Fruit fly (Drosophila melanogaster) whole organism, embryonic: ENCODE results near the gene CG4009.
A peak's percentile ranks its signal among the peaks of the same experiment; 100 is the strongest.

Source experiments
- Atf-2 ChIP-seq: fragments of 200-800 bp; sonication (Bioruptor generic); optimal IDR thresholded peaks from 2 replicates; lab custom pipeline; 2016; ENCODE audit warnings: missing biosample characterization, missing genetic modification characterization
- CG10565 ChIP-seq: fragments of 200-800 bp; sonication (Bioruptor generic); optimal IDR thresholded peaks from 3 replicates; lab custom pipeline; 2016; ENCODE audit warnings: missing biosample characterization, mild to moderate bottlenecking, missing genetic modification characterization
- CG12236 ChIP-seq: fragments of 200-800 bp; sonication (Bioruptor generic); optimal IDR thresholded peaks from 2 replicates; lab custom pipeline; 2016; ENCODE audit warnings: missing biosample characterization, missing genetic modification characterization
- CG14965 ChIP-seq: fragments of 200-800 bp; sonication (Bioruptor generic); optimal IDR thresholded peaks from 2 replicates; lab custom pipeline; 2016; ENCODE audit warnings: missing biosample characterization, missing genetic modification characterization, borderline replicate concordance
- CG17328 ChIP-seq: fragments of 200-800 bp; sonication (Bioruptor generic); IDR thresholded peaks from 2 replicates; pipeline ENCODE4 v1.3.6; 2022; ENCODE audit warnings: missing biosample characterization, missing genetic modification characterization
- CG17385 ChIP-seq: fragments of 200-800 bp; sonication (Bioruptor generic); optimal IDR thresholded peaks from 3 replicates; lab custom pipeline; 2018; ENCODE audit warnings: missing biosample characterization, mild to moderate bottlenecking, missing genetic modification characterization
- CG1832 ChIP-seq: fragments of 200-800 bp; sonication (Bioruptor generic); optimal IDR thresholded peaks from 2 replicates; lab custom pipeline; 2017; ENCODE audit warnings: missing biosample characterization, mild to moderate bottlenecking, missing genetic modification characterization, inconsistent platforms
- CG2199 ChIP-seq: fragments of 200-800 bp; sonication (Bioruptor generic); IDR thresholded peaks from 3 replicates; pipeline ENCODE4 v1.3.6; 2022; ENCODE audit warnings: missing biosample characterization, missing genetic modification characterization
- CG2712 ChIP-seq: fragments of 200-800 bp; optimal IDR thresholded peaks from 3 replicates; lab custom pipeline; 2019; ENCODE audit warnings: missing biosample characterization, mild to moderate bottlenecking, missing genetic modification characterization, moderate library complexity
- CG30403 ChIP-seq: fragments of 200-800 bp; sonication (Bioruptor generic); optimal IDR thresholded peaks from 3 replicates; lab custom pipeline; 2016; ENCODE audit warnings: missing biosample characterization, missing genetic modification characterization
- CG30431 ChIP-seq: fragments of 200-800 bp; sonication (Bioruptor generic); optimal IDR thresholded peaks from 2 replicates; lab custom pipeline; 2017; ENCODE audit warnings: missing biosample characterization, missing genetic modification characterization
- CG31224 ChIP-seq: fragments of 200-800 bp; sonication (Bioruptor generic); IDR thresholded peaks from 2 replicates; pipeline ENCODE4 v1.3.6; 2022; ENCODE audit warnings: missing biosample characterization, missing genetic modification characterization
- CG43689 ChIP-seq: fragments of 200-800 bp; sonication (Bioruptor generic); IDR thresholded peaks from 2 replicates; pipeline ENCODE4 v1.3.6; 2022; ENCODE audit warnings: missing biosample characterization, missing genetic modification characterization
- CG6272 ChIP-seq: fragments of 200-800 bp; sonication (Bioruptor generic); IDR thresholded peaks from 2 replicates; pipeline ENCODE4 v1.3.6; 2022; ENCODE audit warnings: missing biosample characterization, missing genetic modification characterization
- CG7271 ChIP-seq: fragments of 200-800 bp; sonication (Bioruptor generic); optimal IDR thresholded peaks from 2 replicates; lab custom pipeline; 2018; ENCODE audit warnings: missing biosample characterization, mild to moderate bottlenecking, missing genetic modification characterization, moderate library complexity
- CG7839 ChIP-seq: fragments of 200-800 bp; sonication (Bioruptor generic); optimal IDR thresholded peaks from 3 replicates; lab custom pipeline; 2018; ENCODE audit warnings: missing biosample characterization, mild to moderate bottlenecking, missing genetic modification characterization, moderate library complexity
- CG8089 ChIP-seq: fragments of 200-800 bp; sonication (Bioruptor generic); optimal IDR thresholded peaks from 3 replicates; lab custom pipeline; 2016; ENCODE audit warnings: missing biosample characterization, missing genetic modification characterization
- CG8281 ChIP-seq: fragments of 200-800 bp; sonication (Bioruptor generic); optimal IDR thresholded peaks from 2 replicates; lab custom pipeline; 2018; ENCODE audit warnings: missing biosample characterization, mild to moderate bottlenecking, missing genetic modification characterization, moderate library complexity
- CG8388 ChIP-seq: fragments of 200-800 bp; sonication (Bioruptor generic); optimal IDR thresholded peaks from 2 replicates; lab custom pipeline; 2019; ENCODE audit warnings: missing biosample characterization, mild to moderate bottlenecking, missing genetic modification characterization, moderate library complexity
- CG9437 ChIP-seq: fragments of 200-800 bp; sonication (Bioruptor generic); optimal IDR thresholded peaks from 2 replicates; lab custom pipeline; 2018; ENCODE audit warnings: missing biosample characterization, mild to moderate bottlenecking, missing genetic modification characterization
- Dek ChIP-seq: fragments of 200-800 bp; sonication (Bioruptor generic); optimal IDR thresholded peaks from 3 replicates; lab custom pipeline; 2019; ENCODE audit warnings: missing biosample characterization, mild to moderate bottlenecking, missing genetic modification characterization, moderate library complexity
- Dip3 ChIP-seq: fragments of 200-800 bp; sonication (Bioruptor generic); optimal IDR thresholded peaks from 3 replicates; lab custom pipeline; 2016; ENCODE audit warnings: missing biosample characterization, missing genetic modification characterization
- Dp ChIP-seq: fragments of 200-800 bp; sonication (Bioruptor generic); optimal IDR thresholded peaks from 2 replicates; lab custom pipeline; 2018; ENCODE audit warnings: missing biosample characterization, mild to moderate bottlenecking, missing genetic modification characterization, moderate library complexity
- ERR ChIP-seq: fragments of 200-800 bp; sonication (Bioruptor generic); optimal IDR thresholded peaks from 2 replicates; lab custom pipeline; 2016; ENCODE audit warnings: missing biosample characterization, missing genetic modification characterization
- MTF-1 ChIP-seq: fragments of 200-800 bp; sonication (Bioruptor generic); optimal IDR thresholded peaks from 2 replicates; lab custom pipeline; 2018; ENCODE audit warnings: missing biosample characterization, mild to moderate bottlenecking, missing genetic modification characterization, borderline replicate concordance
- Mes4 ChIP-seq: fragments of 200-800 bp; sonication (Bioruptor generic); optimal IDR thresholded peaks from 2 replicates; lab custom pipeline; 2016; ENCODE audit warnings: missing biosample characterization, missing genetic modification characterization
- Oaz ChIP-seq: fragments of 200-800 bp; sonication (Bioruptor generic); IDR thresholded peaks from 2 replicates; pipeline ENCODE4 v1.3.6; 2022; ENCODE audit warnings: missing biosample characterization, missing genetic modification characterization
- Oli ChIP-seq: fragments of 200-800 bp; sonication (Bioruptor generic); optimal IDR thresholded peaks from 2 replicates; lab custom pipeline; 2018; ENCODE audit warnings: missing biosample characterization, mild to moderate bottlenecking, missing genetic modification characterization, moderate library complexity
- PHDP ChIP-seq: fragments of 200-800 bp; sonication (Bioruptor generic); optimal IDR thresholded peaks from 3 replicates; lab custom pipeline; 2018; ENCODE audit warnings: missing biosample characterization, mild to moderate bottlenecking, missing genetic modification characterization, moderate library complexity
- Vsx1 ChIP-seq: fragments of 200-800 bp; sonication (Bioruptor generic); optimal IDR thresholded peaks from 2 replicates; lab custom pipeline; 2017; ENCODE audit warnings: missing biosample characterization, mild to moderate bottlenecking, missing genetic modification characterization, missing genetic modification reagents
- bigmax ChIP-seq: fragments of 200-800 bp; sonication (Bioruptor generic); optimal IDR thresholded peaks from 2 replicates; lab custom pipeline; 2018; ENCODE audit warnings: missing biosample characterization, mild to moderate bottlenecking, missing genetic modification characterization
- bsh ChIP-seq, 2 experiments: fragments of 200-800 bp; sonication (Bioruptor generic); optimal IDR thresholded peaks; 2 replicates each; lab custom pipeline; 2017 to 2018; ENCODE audit warnings: mild to moderate bottlenecking in 2 of 2, missing biosample characterization in 2 of 2, missing genetic modification characterization in 2 of 2, moderate library complexity in 1 of 2
- danr ChIP-seq: fragments of 200-800 bp; sonication (Bioruptor generic); IDR thresholded peaks from 2 replicates; pipeline ENCODE4 v1.3.6; 2022; ENCODE audit warnings: missing biosample characterization, missing genetic modification characterization
- dmrt99B ChIP-seq: fragments of 200-800 bp; sonication (Bioruptor generic); optimal IDR thresholded peaks from 2 replicates; lab custom pipeline; 2018; ENCODE audit warnings: missing biosample characterization, mild to moderate bottlenecking, missing genetic modification characterization, moderate library complexity
- esg ChIP-seq: fragments of 200-800 bp; sonication (Bioruptor generic); conservative IDR thresholded peaks from 2 replicates; pipeline ENCODE4 v1.3.6; 2022; ENCODE audit warnings: missing biosample characterization, missing genetic modification characterization
- fd3F ChIP-seq: fragments of 200-800 bp; sonication (Bioruptor generic); optimal IDR thresholded peaks from 2 replicates; lab custom pipeline; 2018; ENCODE audit warnings: missing biosample characterization, mild to moderate bottlenecking, missing genetic modification characterization, moderate library complexity
- gcm ChIP-seq: fragments of 200-800 bp; sonication (Bioruptor generic); optimal IDR thresholded peaks from 2 replicates; lab custom pipeline; 2019; ENCODE audit warnings: missing biosample characterization, mild to moderate bottlenecking, missing genetic modification characterization, moderate library complexity
- gem ChIP-seq: fragments of 200-800 bp; sonication (Bioruptor generic); optimal IDR thresholded peaks from 2 replicates; lab custom pipeline; 2019; ENCODE audit warnings: missing biosample characterization, mild to moderate bottlenecking, missing genetic modification characterization, moderate library complexity
- gsb-n ChIP-seq: fragments of 200-800 bp; sonication (Bioruptor generic); optimal IDR thresholded peaks from 3 replicates; lab custom pipeline; 2018; ENCODE audit warnings: missing biosample characterization, mild to moderate bottlenecking, missing genetic modification characterization
- inv ChIP-seq: fragments of 200-800 bp; sonication (Bioruptor generic); IDR thresholded peaks from 2 replicates; pipeline ENCODE4 v1.3.6; 2022; ENCODE audit warnings: missing biosample characterization, missing genetic modification characterization; ENCODE audit not compliant: partially characterized antibody
- nau ChIP-seq: fragments of 200-800 bp; sonication (Bioruptor generic); optimal IDR thresholded peaks from 3 replicates; lab custom pipeline; 2017; ENCODE audit warnings: missing biosample characterization, mild to moderate bottlenecking, missing genetic modification characterization, missing genetic modification reagents
- nerfin-2 ChIP-seq: fragments of 200-800 bp; sonication (Bioruptor generic); IDR thresholded peaks from 2 replicates; pipeline ENCODE4 v1.3.6; 2022; ENCODE audit warnings: missing biosample characterization, missing genetic modification characterization; ENCODE audit not compliant: partially characterized antibody
- pan ChIP-seq, 4 experiments: fragments of >200 bp in 3 of 4; fragments of 200-800 bp in 1 of 4; sonication (Bioruptor generic) in 1 of 4; optimal IDR thresholded peaks in 3 of 4; IDR thresholded peaks in 1 of 4; 2 replicates each; pipeline versions ENCODE4 v1.3.6 to Lab custom; 2017 to 2022; ENCODE audit warnings: missing biosample characterization in 2 of 4, missing genetic modification characterization in 2 of 4, mixed read lengths in 1 of 4
- phol ChIP-seq: fragments of 200-800 bp; sonication (Bioruptor generic); optimal IDR thresholded peaks from 3 replicates; lab custom pipeline; 2018; ENCODE audit warnings: missing biosample characterization, mild to moderate bottlenecking, missing genetic modification characterization, moderate library complexity
- trh ChIP-seq: fragments of 200-800 bp; sonication (Bioruptor generic); optimal IDR thresholded peaks from 2 replicates; lab custom pipeline; 2016; ENCODE audit warnings: missing biosample characterization, missing genetic modification characterization
- vfl ChIP-seq: fragments of 200-800 bp; sonication (Bioruptor generic); optimal IDR thresholded peaks from 2 replicates; lab custom pipeline; 2016; ENCODE audit warnings: missing biosample characterization, missing genetic modification characterization
- zfh2 ChIP-seq: fragments of 200-800 bp; sonication (Bioruptor generic); optimal IDR thresholded peaks from 2 replicates; lab custom pipeline; 2016; ENCODE audit warnings: missing biosample characterization, missing genetic modification characterization

The CG4009 gene

dm6 chr3R:17065018-17065784 is 29.4 kb upstream of the CG4009 start (continued):
- TF ChIP-seq nerfin-2 (no peak), MTF-1 (peak; percentile 62), zfh2 (GFP tag; lab: Kevin White, UChicago) (peak; percentile 92), CG30403 (GFP tag; lab: Kevin White, UChicago) (peak; percentile 96), ERR (GFP tag; lab: Kevin White, UChicago) (peak; percentile 84), vfl (peak; percentile 87), esg (GFP tag; lab: Robert Waterston, UW) (peak; percentile 89), CG12236 (GFP tag; lab: Kevin White, UChicago) (peak; percentile 84), Dip3 (GFP tag; lab: Kevin White, UChicago) (peak; percentile 93), CG43689 (GFP tag; lab: Robert Waterston, UW) (peak; percentile 44; the same call in 1 of the 2 replicates), Atf-2 (GFP tag; lab: Kevin White, UChicago) (peak; percentile 86), CG14965 (GFP tag; lab: Kevin White, UChicago) (peak; percentile 19), phol (tag; lab: Kevin White, UChicago) (peak; percentile 95), fd3F (GFP tag; lab: Kevin White, UChicago) (peak; percentile 86), Mes4 (peak; percentile 80), Vsx1 (peak; percentile 85), CG1832 (GFP tag; lab: Kevin White, UChicago) (peak; percentile 16), Oaz (GFP tag; lab: Robert Waterston, UW) (peak; percentile 71), nau (GFP tag; lab: Kevin White, UChicago) (peak; percentile 90), CG8089 (GFP tag; lab: Kevin White, UChicago) (peak; percentile 69), CG7839 (tag; lab: Kevin White, UChicago) (peak; percentile 95), CG6272 (GFP tag; lab: Robert Waterston, UW) (peak; percentile 78), Oli (tag; lab: Kevin White, UChicago) (peak; percentile 95), gcm (peak; percentile 95), pan (optimal IDR thresholded peaks at IDR 0.05; lab: Kevin White, UChicago) (no peak), pan (GFP tag; optimal IDR thresholded peaks at IDR 0.05 in 1 of 2, IDR thresholded peaks at IDR 0.05 in 1 of 2) (peak in 1 of 2 experiments; percentile 90), bsh (GFP tag; optimal IDR thresholded peaks at IDR 0.05; lab: Kevin White, UChicago) (peak; percentile 81 to 96), CG17385 (GFP tag; lab: Kevin White, UChicago) (peak; percentile 90), CG2199 (GFP tag; lab: Robert Waterston, UW) (peak; percentile 79), CG8388 (GFP tag; lab: Kevin White, UChicago) (peak; percentile 94), CG2712 (tag; lab: Kevin White, UChicago) (peak; percentile 96), PHDP (peak; percentile 97), Dp (GFP tag; lab: Kevin White, UChicago) (no peak), dmrt99B (tag; lab: Kevin White, UChicago) (peak; percentile 97), CG7271 (tag; lab: Kevin White, UChicago) (peak; percentile 48), gsb-n (tag; lab: Kevin White, UChicago) (peak; percentile 90), CG8281 (peak; percentile 78), CG31224 (GFP tag; lab: Robert Waterston, UW) (peak; percentile 80), CG30431 (peak; percentile 82), CG17328 (GFP tag; lab: Robert Waterston, UW) (peak; percentile 79), gem (tag; lab: Kevin White, UChicago) (peak; percentile 98), bigmax (GFP tag; lab: Kevin White, UChicago) (peak; percentile 5), danr (peak; percentile 82), CG9437 (GFP tag; lab: Kevin White, UChicago) (peak; percentile 90), CG10565 (peak; percentile 63), trh (GFP tag; lab: Kevin White, UChicago) (peak; percentile 58), Dek (peak; percentile 85), inv (GFP tag; lab: Robert Waterston, UW) (no peak)
